Worm (Caenorhabditis elegans): ENCODE results near the gene clec-20.
"Not testable (repeated sequence)": the region's sequence is repeated elsewhere in the genome, so short reads cannot be mapped to it uniquely, and the experiment has no call there.

clec-20 gene

ce11 chrII:1556217-1556616 is 38.8 kb downstream of the clec-20 start, which contains the start of the genes fbxb-54 and fbxb-50:
TSS of gene fbxb-54 (minus strand) at chrII:1556317.
TSS of gene fbxb-50 (plus strand) at chrII:1556443.
- not testable (repeated sequence) for TF ChIP-seq tbx-8 (GFP tag; optimal IDR thresholded peaks at IDR 0.05); M03D4.4 (tag; optimal IDR thresholded peaks at IDR 0.05); nhr-237 (tag; optimal IDR thresholded peaks at IDR 0.05)

ce11 chrII:1550501-1550900 is 44.5 kb downstream of the clec-20 start, which contains the start of the genes fbxb-52 and fbxb-51:
TSS of gene fbxb-52 (minus strand) at chrII:1550601.
TSS of gene fbxb-51 (plus strand) at chrII:1550712.
- TF ChIP-seq mab-5 (tag; optimal IDR thresholded peaks at IDR 0.05) (no peak), lin-32 (GFP tag; optimal IDR thresholded peaks at IDR 0.05) (no peak), lsy-2 (tag; optimal IDR thresholded peaks at IDR 0.05) (no peak), ceh-39 (tag; optimal IDR thresholded peaks at IDR 0.05) (no peak), sptf-1 (tag; optimal IDR thresholded peaks at IDR 0.05) (no peak)

ce11 chrII:1545625-1546024 is 49.4 kb downstream of the clec-20 start, which contains the start of gene K05F6.12:
TSS of gene K05F6.12 (plus strand) at chrII:1545925.
- TF ChIP-seq lsy-2 (tag; optimal IDR thresholded peaks at IDR 0.05) = no peak
- TF ChIP-seq mab-5 (tag; optimal IDR thresholded peaks at IDR 0.05) = no peak
- no peak for TF ChIP-seq elt-3 (tag; optimal IDR thresholded peaks at IDR 0.05)
- TF ChIP-seq tbx-8 (GFP tag; optimal IDR thresholded peaks at IDR 0.05) = no peak
- no peak for TF ChIP-seq bed-3 (GFP tag; optimal IDR thresholded peaks at IDR 0.05)
- TF ChIP-seq nhr-28 (tag; optimal IDR thresholded peaks at IDR 0.05) = no peak
- TF ChIP-seq nhr-12 (tag; optimal IDR thresholded peaks at IDR 0.05) = no peak
- no peak for TF ChIP-seq ztf-11 (tag; optimal IDR thresholded peaks at IDR 0.05)
- TF ChIP-seq nhr-237 (tag; optimal IDR thresholded peaks at IDR 0.05) = no peak
- no peak for TF ChIP-seq M03D4.4 (tag; optimal IDR thresholded peaks at IDR 0.05)
- TF ChIP-seq ham-2 (GFP tag; optimal IDR thresholded peaks at IDR 0.05) = no peak
- TF ChIP-seq sptf-1 (tag; optimal IDR thresholded peaks at IDR 0.05) = no peak
- no peak for TF ChIP-seq ceh-39 (tag; optimal IDR thresholded peaks at IDR 0.05)
- TF ChIP-seq pha-4 (tag; optimal IDR thresholded peaks at IDR 0.05) = no peak
- TF ChIP-seq mep-1 (tag; optimal IDR thresholded peaks at IDR 0.05) = no peak
- TF ChIP-seq nhr-76 (tag; optimal IDR thresholded peaks at IDR 0.05) = no peak
- no peak for TF ChIP-seq snpc-4 (tag; optimal IDR thresholded peaks at IDR 0.05)
- TF ChIP-seq ceh-43 (GFP tag; optimal IDR thresholded peaks at IDR 0.05) = no peak
